Worm (Caenorhabditis elegans) whole organism, L4 larva: ENCODE results near the gene C36C9.6.
"Not testable (repeated sequence)": the region's sequence is repeated elsewhere in the genome, so short reads cannot be mapped to it uniquely, and the experiment has no call there.

Experiments
- D1046.2 ChIP-seq: fragments of 200-800 bp; sonication (Bioruptor generic); IDR thresholded peaks from 2 replicates; pipeline ENCODE4 v1.3.6; 2022; ENCODE audit warnings: missing genetic modification characterization, missing compliant biosample characterization
- F44E2.7 ChIP-seq: fragments of 200-800 bp; sonication (Bioruptor generic); IDR thresholded peaks from 2 replicates; pipeline ENCODE4 v2.1.2; 2022; ENCODE audit warnings: missing genetic modification characterization, missing compliant biosample characterization
- R02D3.7 ChIP-seq: fragments of 150-350 bp; sonication (generic microtip); optimal IDR thresholded peaks from 3 replicates; lab custom pipeline; 2014; ENCODE audit warnings: missing biosample characterization, missing genetic modification characterization
- Y5F2A.4 ChIP-seq: fragments of 200-800 bp; sonication (Bioruptor generic); optimal IDR thresholded peaks from 2 replicates; lab custom pipeline; 2018; ENCODE audit warnings: mild to moderate bottlenecking, missing genetic modification characterization, missing compliant biosample characterization
- aly-2 ChIP-seq: sonication (generic microtip); optimal IDR thresholded peaks from 2 replicates; lab custom pipeline; 2018; ENCODE audit warnings: missing biosample characterization, missing genetic modification characterization
- ceh-32 ChIP-seq: sonication (generic microtip); optimal IDR thresholded peaks from 2 replicates; lab custom pipeline; 2016; ENCODE audit warnings: mild to moderate bottlenecking, missing genetic modification characterization, missing compliant biosample characterization; ENCODE audit not compliant: poor library complexity
- daf-12 ChIP-seq: fragments of 150-350 bp; optimal IDR thresholded peaks from 2 replicates; lab custom pipeline; 2014; ENCODE audit warnings: missing biosample characterization, missing genetic modification reagents, missing genetic modification characterization
- dmd-8 ChIP-seq: fragments of 200-800 bp; sonication (Bioruptor generic); IDR thresholded peaks from 2 replicates; pipeline ENCODE4 v1.3.6; 2022; ENCODE audit warnings: missing genetic modification characterization, missing compliant biosample characterization
- dmd-9 ChIP-seq: fragments of 200-800 bp; sonication (Bioruptor generic); IDR thresholded peaks from 2 replicates; pipeline ENCODE4 v1.3.6; 2022; ENCODE audit warnings: missing genetic modification reagents, missing genetic modification characterization, missing compliant biosample characterization
- dpl-1 ChIP-seq: fragments of 150-350 bp; optimal IDR thresholded peaks from 2 replicates; lab custom pipeline; 2014; ENCODE audit warnings: missing biosample characterization, missing genetic modification reagents, missing genetic modification characterization
- duxl-1 ChIP-seq: sonication (generic microtip); optimal IDR thresholded peaks from 2 replicates; lab custom pipeline; 2016; ENCODE audit warnings: mild to moderate bottlenecking, missing genetic modification characterization, moderate library complexity, missing compliant biosample characterization; ENCODE audit not compliant: poor library complexity
- egl-43 ChIP-seq: fragments of 200-800 bp; sonication (Bioruptor generic); IDR thresholded peaks from 2 replicates; pipeline ENCODE4 v1.3.6; 2022; ENCODE audit warnings: missing genetic modification reagents, missing genetic modification characterization, missing compliant biosample characterization
- hlh-11 ChIP-seq: fragments of 200-800 bp; sonication (Bioruptor generic); optimal IDR thresholded peaks from 2 replicates; lab custom pipeline; 2018; ENCODE audit warnings: mild to moderate bottlenecking, missing genetic modification characterization, missing compliant biosample characterization
- lin-15B ChIP-seq: fragments of 150-350 bp; sonication (generic microtip); optimal IDR thresholded peaks from 3 replicates; lab custom pipeline; 2014; ENCODE audit warnings: missing biosample characterization, missing genetic modification characterization
- lin-38 ChIP-seq: fragments of 200-800 bp; sonication (Bioruptor generic); IDR thresholded peaks from 2 replicates; pipeline ENCODE4 v1.3.6; 2022; ENCODE audit warnings: missing genetic modification reagents, missing genetic modification characterization, missing compliant biosample characterization
- lsy-2 ChIP-seq, 2 experiments: fragments of 150-350 bp in 1 of 2; sonication (generic microtip) in 1 of 2; optimal IDR thresholded peaks; 2 replicates each; lab custom pipeline; 2014 to 2017; ENCODE audit warnings: missing biosample characterization in 2 of 2, missing genetic modification characterization in 2 of 2
- mxl-2 ChIP-seq: fragments of 200-800 bp; sonication (Bioruptor generic); conservative IDR thresholded peaks from 2 replicates; pipeline ENCODE4 v1.3.6; 2022; ENCODE audit warnings: missing genetic modification reagents, missing genetic modification characterization, missing compliant biosample characterization
- nhr-102 ChIP-seq: sonication (generic microtip); optimal IDR thresholded peaks from 2 replicates; lab custom pipeline; 2016; ENCODE audit warnings: mild to moderate bottlenecking, missing genetic modification characterization, moderate library complexity, missing compliant biosample characterization
- nhr-237 ChIP-seq: sonication (generic microtip); optimal IDR thresholded peaks from 2 replicates; lab custom pipeline; 2017; ENCODE audit warnings: missing biosample characterization, missing genetic modification characterization
- nhr-25 ChIP-seq: sonication (generic microtip); optimal IDR thresholded peaks from 2 replicates; lab custom pipeline; 2017; ENCODE audit warnings: missing genetic modification characterization, mild to moderate bottlenecking, missing compliant biosample characterization, antibody characterized with exemption, moderate library complexity, borderline replicate concordance; ENCODE audit not compliant: insufficient read depth
- nhr-28 ChIP-seq: fragments of 150-350 bp; optimal IDR thresholded peaks from 2 replicates; lab custom pipeline; 2014; ENCODE audit warnings: missing biosample characterization, missing genetic modification characterization
- nhr-6 ChIP-seq: fragments of 150-350 bp; optimal IDR thresholded peaks from 2 replicates; lab custom pipeline; 2014; ENCODE audit warnings: missing biosample characterization, missing genetic modification characterization
- nhr-76 ChIP-seq: fragments of 150-350 bp; optimal IDR thresholded peaks from 2 replicates; lab custom pipeline; 2014; ENCODE audit warnings: missing biosample characterization, missing genetic modification characterization
- pqm-1 ChIP-seq: sonication (generic microtip); optimal IDR thresholded peaks from 2 replicates; lab custom pipeline; 2017; ENCODE audit warnings: missing biosample characterization, missing genetic modification characterization
- set-16 ChIP-seq: fragments of 200-800 bp; sonication (Bioruptor generic); IDR thresholded peaks from 2 replicates; pipeline ENCODE4 v1.3.6; 2022; ENCODE audit warnings: missing genetic modification reagents, missing genetic modification characterization, missing compliant biosample characterization
- skn-1 ChIP-seq: fragments of 150-350 bp; optimal IDR thresholded peaks from 2 replicates; lab custom pipeline; 2014; ENCODE audit warnings: missing biosample characterization, missing genetic modification characterization
- snpc-4 ChIP-seq: fragments of 150-350 bp; optimal IDR thresholded peaks from 2 replicates; lab custom pipeline; 2014; ENCODE audit warnings: missing biosample characterization, missing genetic modification characterization
- spr-1 ChIP-seq: sonication (generic microtip); optimal IDR thresholded peaks from 2 replicates; lab custom pipeline; 2016; ENCODE audit warnings: mild to moderate bottlenecking, missing genetic modification characterization, missing compliant biosample characterization
- tra-1 ChIP-seq: fragments of 200-800 bp; sonication (Bioruptor generic); IDR thresholded peaks from 2 replicates; pipeline ENCODE4 v1.3.6; 2022; ENCODE audit warnings: missing genetic modification reagents, missing genetic modification characterization, missing compliant biosample characterization
- unc-130 ChIP-seq: sonication (generic microtip); optimal IDR thresholded peaks from 2 replicates; lab custom pipeline; 2016; ENCODE audit warnings: missing genetic modification reagents, missing genetic modification characterization, missing compliant biosample characterization
- unc-39 ChIP-seq: sonication (generic microtip); optimal IDR thresholded peaks from 2 replicates; lab custom pipeline; 2017; ENCODE audit warnings: missing biosample characterization, missing genetic modification characterization
- zag-1 ChIP-seq: fragments of 150-350 bp; optimal IDR thresholded peaks from 2 replicates; lab custom pipeline; 2014; ENCODE audit warnings: missing biosample characterization, missing genetic modification characterization
- zfp-3 ChIP-seq: fragments of 200-800 bp; sonication (Bioruptor generic); conservative IDR thresholded peaks from 2 replicates; pipeline ENCODE4 v1.3.6; 2022; ENCODE audit warnings: missing genetic modification reagents, missing genetic modification characterization, missing compliant biosample characterization
- ztf-11 ChIP-seq: fragments of 150-350 bp; optimal IDR thresholded peaks from 2 replicates; lab custom pipeline; 2014; ENCODE audit warnings: missing biosample characterization, missing genetic modification characterization

The C36C9.6 gene

ce11 chrX:1690894-1691293 lies at the start of gene C36C9.6:
Gene C36C9.6 (minus strand): TSS chrX:1690994.
- TF ChIP-seq ceh-32, nhr-237, nhr-28 (tag; lab: Kevin White, UChicago): not testable (repeated sequence)

ce11 chrX:1737606-1738005 lies 46.8 kb upstream of the C36C9.6 start, which contains the start of gene F07G6.10:
Gene F07G6.10 (plus strand): TSS chrX:1737906.
- TF ChIP-seq snpc-4 (tag; lab: Kevin White, UChicago) (no peak), F44E2.7 (no peak), zfp-3 (GFP tag; lab: Robert Waterston, UW) (no peak), egl-43 (GFP tag; lab: Robert Waterston, UW) (no peak), duxl-1 (tag; lab: Kevin White, UChicago) (no peak), nhr-28 (tag; lab: Kevin White, UChicago) (no peak), Y5F2A.4 (GFP tag; lab: Kevin White, UChicago) (no peak), tra-1 (GFP tag; lab: Robert Waterston, UW) (no peak), spr-1 (tag; lab: Kevin White, UChicago) (no peak), dmd-8 (GFP tag; lab: Robert Waterston, UW) (no peak), ceh-32 (tag; lab: Kevin White, UChicago) (no peak), ztf-11 (tag; lab: Kevin White, UChicago) (no peak), R02D3.7 (tag; lab: Kevin White, UChicago) (no peak), lsy-2 (tag; optimal IDR thresholded peaks at IDR 0.05; lab: Kevin White, UChicago) (no peak), dpl-1 (GFP tag; lab: Kevin White, UChicago) (no peak), zag-1 (no peak)

- no peak for TF ChIP-seq aly-2 (tag; lab: Kevin White, UChicago)
- no peak for TF ChIP-seq dmd-9
- no peak for TF ChIP-seq D1046.2 (GFP tag; lab: Robert Waterston, UW)
- no peak for TF ChIP-seq unc-39 (tag; lab: Kevin White, UChicago)
- TF ChIP-seq pqm-1 (tag; lab: Kevin White, UChicago), result no peak
- no peak for TF ChIP-seq nhr-76 (tag; lab: Kevin White, UChicago)
- TF ChIP-seq egl-43 (GFP tag; lab: Robert Waterston, UW), result no peak
- TF ChIP-seq, all 104 proteins: peak for 0
These were observed 45.1 kb upstream of the C36C9.6 start, which contains the start of gene F07G6.12 for ce11 chrX:1735941-1736340. Gene F07G6.12 (plus strand): TSS chrX:1736241.

ce11 chrX:1729558-1729957 lies 38.8 kb upstream of the C36C9.6 start, which contains the start of gene dgn-3:
Gene dgn-3 (plus strand): TSS chrX:1729858.
- TF ChIP-seq lin-38 (GFP tag; lab: Robert Waterston, UW) (no peak), set-16 (GFP tag; lab: Robert Waterston, UW) (peak; percentile 44; the same call in 1 of the 2 replicates), skn-1 (no peak), nhr-6 (no peak), R02D3.7 (tag; lab: Kevin White, UChicago) (no peak)

ce11 chrX:1727056-1727455 lies 36.3 kb upstream of the C36C9.6 start, which contains the start of gene F07G6.2:
Gene F07G6.2 (plus strand): TSS chrX:1727356.
- TF ChIP-seq nhr-25 (tag; lab: Kevin White, UChicago) (no peak), lin-15B (tag; lab: Kevin White, UChicago) (no peak), daf-12 (tag; lab: Kevin White, UChicago) (no peak), unc-130 (GFP tag; lab: Kevin White, UChicago) (no peak), mxl-2 (GFP tag; lab: Robert Waterston, UW) (no peak), nhr-102 (tag; lab: Kevin White, UChicago) (no peak), hlh-11 (tag; lab: Kevin White, UChicago) (no peak)
- TF ChIP-seq, all 104 proteins: peak for 0
